Worm (Caenorhabditis elegans): ENCODE data around the gene C50F7.9.

The C50F7.9 gene

DNA sequence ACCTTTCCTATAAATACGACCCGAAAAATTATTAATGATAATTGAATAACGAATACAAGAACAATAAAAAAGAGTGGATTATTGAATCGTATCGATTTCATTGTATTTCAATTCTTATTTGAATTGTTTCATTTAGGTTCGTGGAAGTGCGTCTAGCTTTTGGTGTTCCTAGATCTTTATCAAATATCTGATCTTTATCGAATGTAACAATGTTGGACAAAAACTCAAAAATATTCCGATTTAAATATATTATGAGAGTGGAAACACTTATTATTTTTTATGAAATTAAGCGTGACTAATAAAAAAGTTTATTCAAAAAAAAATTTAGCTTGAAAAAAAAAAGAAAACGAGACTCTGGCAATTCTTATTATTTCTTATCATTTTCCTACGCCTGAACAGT, at the start of gene C50F7.9, which contains the start of gene C50F7.3:
TSS of gene C50F7.9 (minus strand) at position 101 of the 400 bp plus-strand sequence.
TSS of gene C50F7.3 (plus strand) at position 370 of the 400 bp plus-strand sequence.
- TF ChIP-seq snpc-1.2 (GFP tag; IDR thresholded peaks at IDR 0.05), result no peak
- TF ChIP-seq dmd-6 (GFP tag; IDR thresholded peaks at IDR 0.05), result no peak
- TF ChIP-seq ceh-82 (tag; optimal IDR thresholded peaks at IDR 0.05), result no peak

DNA sequence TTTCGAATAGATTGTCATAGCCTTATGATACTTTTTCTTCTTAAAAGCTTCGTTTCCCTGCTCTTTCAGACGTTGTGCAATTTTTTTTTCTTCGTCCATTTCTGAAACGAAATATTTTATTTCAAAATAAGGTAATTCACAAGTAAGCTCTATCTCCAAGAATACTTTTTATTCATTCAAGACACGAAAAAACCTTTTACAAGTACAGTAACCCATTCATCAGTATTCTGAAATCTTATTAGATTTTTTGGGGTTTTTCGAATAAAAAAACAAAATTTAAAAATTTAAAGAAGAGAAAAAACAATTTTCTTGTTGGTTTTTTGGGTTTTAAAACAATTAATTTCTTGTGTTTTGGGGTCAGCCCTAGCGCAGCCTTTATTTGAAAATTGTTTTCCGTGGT, 47.0 kb upstream of the C50F7.9 start, which contains the start of gene rpap-3:
TSS of gene rpap-3 (minus strand) at position 101 of the 400 bp plus-strand sequence.
- peak in 1 of 2 experiments; percentile 0 for TF ChIP-seq daf-16 (GFP tag; optimal IDR thresholded peaks at IDR 0.05)
- no peak for TF ChIP-seq daf-16 (tag; optimal IDR thresholded peaks at IDR 0.05)
- TF ChIP-seq nhr-11 (tag; optimal IDR thresholded peaks at IDR 0.05), result no peak

DNA sequence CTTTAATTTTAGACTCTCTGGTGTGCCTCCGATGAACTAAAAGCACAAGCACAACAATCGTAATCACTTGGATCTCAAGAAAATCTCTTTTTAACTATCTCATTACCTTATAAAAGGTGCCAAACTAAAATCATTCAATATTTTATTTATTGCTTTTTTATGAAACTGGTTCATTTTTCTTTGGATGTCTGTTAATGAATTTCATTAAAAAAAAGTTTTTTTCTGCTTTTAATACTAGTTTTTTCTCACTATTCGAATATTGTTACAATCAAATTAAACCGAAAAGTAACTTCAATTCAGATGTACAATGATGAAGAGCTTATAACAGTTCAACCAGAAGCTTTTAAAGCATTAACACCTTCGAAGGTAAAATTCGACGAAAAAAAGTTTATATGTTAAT, 43.9 kb upstream of the C50F7.9 start, which contains the start of gene swd-2.1:
TSS of gene swd-2.1 (plus strand) at position 301 of the 400 bp plus-strand sequence.
- TF ChIP-seq T26A8.4 (GFP tag; IDR thresholded peaks at IDR 0.05), result no peak

DNA sequence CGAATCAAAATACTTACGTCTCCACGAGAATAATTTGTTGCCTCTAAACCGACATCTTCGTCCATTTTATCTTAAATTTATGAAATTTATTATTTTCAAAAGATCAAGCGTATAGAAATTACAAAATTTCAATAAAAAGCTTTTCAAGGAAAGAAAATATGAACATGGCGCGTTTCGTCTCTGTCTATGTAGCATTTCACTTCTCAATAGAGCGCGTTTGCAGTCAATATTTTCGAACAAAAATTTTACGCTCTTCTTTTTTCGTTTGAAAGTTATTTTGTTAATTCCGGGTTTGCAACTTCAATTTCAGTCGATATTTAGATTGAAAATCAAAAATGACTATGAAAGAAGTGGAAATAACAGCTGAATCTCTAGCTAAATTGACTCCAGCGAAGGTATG, 42.3 kb upstream of the C50F7.9 start, which contains the start of the genes hcf-1 and swd-2.2:
TSS of gene hcf-1 (minus strand) at position 70 of the 400 bp plus-strand sequence.
TSS of gene swd-2.2 (plus strand) at position 206 of the 400 bp plus-strand sequence.
- no peak for TF ChIP-seq lin-29 (GFP tag; IDR thresholded peaks at IDR 0.05)
- TF ChIP-seq nhr-48 (tag; optimal IDR thresholded peaks at IDR 0.05), result no peak
- no peak for TF ChIP-seq nhr-10 (tag; optimal IDR thresholded peaks at IDR 0.05)
- no peak for TF ChIP-seq fkh-10 (GFP tag; optimal IDR thresholded peaks at IDR 0.05)
- TF ChIP-seq Y75B8A.6 (GFP tag; IDR thresholded peaks at IDR 0.05), result no peak
- TF ChIP-seq lin-38 (GFP tag; IDR thresholded peaks at IDR 0.05), result peak; percentile 93
- TF ChIP-seq T20F7.1 (GFP tag; optimal IDR thresholded peaks at IDR 0.05), result peak; percentile 47
- no peak for TF ChIP-seq daf-8 (GFP tag; IDR thresholded peaks at IDR 0.05)
- TF ChIP-seq pqm-1 (tag; optimal IDR thresholded peaks at IDR 0.05), result no peak
- peak; percentile 43 for TF ChIP-seq mes-2 (tag; optimal IDR thresholded peaks at IDR 0.05; ENCODE audit: poor library complexity, severe bottlenecking)
- no peak for TF ChIP-seq ZK546.5 (tag; optimal IDR thresholded peaks at IDR 0.05)
- no peak for TF ChIP-seq lin-13 (GFP tag; optimal IDR thresholded peaks at IDR 0.05)
- TF ChIP-seq nhr-28 (tag; optimal IDR thresholded peaks at IDR 0.05), result peak; percentile 22
- TF ChIP-seq dpl-1 (GFP tag; optimal IDR thresholded peaks at IDR 0.05), result peak; percentile 58
- no peak for TF ChIP-seq dve-1 (tag; optimal IDR thresholded peaks at IDR 0.05; ENCODE audit: insufficient read depth)
- peak in 1 of 2 experiments; percentile 63 for TF ChIP-seq lsy-2 (tag; optimal IDR thresholded peaks at IDR 0.05)
- TF ChIP-seq ceh-62 (tag; optimal IDR thresholded peaks at IDR 0.05), result no peak
- no peak for TF ChIP-seq ctbp-1 (GFP tag; IDR thresholded peaks at IDR 0.05)
- TF ChIP-seq aha-1 (tag), result peak; percentile 50
- TF ChIP-seq nhr-77 (tag; optimal IDR thresholded peaks at IDR 0.05), result peak; percentile 8

DNA sequence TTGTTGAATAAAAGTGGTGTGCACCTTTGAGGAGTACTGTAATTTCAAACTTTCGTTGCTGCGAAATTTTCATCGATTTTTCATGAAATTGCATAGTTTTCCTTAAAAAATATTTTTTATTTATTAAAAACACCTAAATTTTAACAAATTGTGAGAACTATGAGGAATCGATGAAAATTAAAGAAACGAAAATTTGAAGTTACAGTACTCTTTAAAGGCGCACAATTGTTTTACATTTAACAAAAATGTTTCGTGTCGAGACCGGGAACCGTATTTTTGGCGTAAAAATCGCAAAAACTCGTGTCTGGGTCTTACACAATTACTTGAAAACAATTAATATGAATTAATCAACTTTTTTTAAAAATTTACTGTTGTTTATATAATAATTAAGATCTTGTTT, 38.3 kb upstream of the C50F7.9 start, which contains the start of gene rdl-1:
TSS of gene rdl-1 (minus strand) at position 101 of the 400 bp plus-strand sequence.
- TF ChIP-seq mep-1 (tag; optimal IDR thresholded peaks at IDR 0.05) (no peak), T26A8.4 (GFP tag; IDR thresholded peaks at IDR 0.05) (no peak), T20F7.1 (GFP tag; optimal IDR thresholded peaks at IDR 0.05) (no peak), nhr-42 (GFP tag; IDR thresholded peaks at IDR 0.05) (no peak)

DNA sequence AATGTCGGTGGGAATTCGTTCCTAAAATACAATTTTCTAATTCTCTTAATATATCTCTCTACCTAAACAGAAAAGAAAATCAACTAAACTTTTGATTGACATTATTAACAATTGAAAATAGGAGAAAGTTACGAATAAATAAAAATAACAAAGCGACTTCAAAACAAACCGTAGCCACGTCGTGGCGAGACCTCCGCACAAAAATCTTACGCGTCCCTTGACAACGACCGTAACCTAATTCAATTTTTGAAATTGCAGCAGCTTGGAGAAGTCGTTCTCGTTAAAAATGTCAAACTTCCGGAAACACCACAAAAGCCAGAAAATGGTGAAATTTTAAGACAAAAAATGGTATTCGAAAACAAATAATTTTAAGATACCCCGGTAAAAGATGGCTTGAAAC, 32.5 kb upstream of the C50F7.9 start:
- TF ChIP-seq unc-62 (GFP tag; optimal IDR thresholded peaks at IDR 0.05 in 1 of 2), result peak in 1 of 2 experiments; percentile 73
- no peak for TF ChIP-seq unc-62 (tag; optimal IDR thresholded peaks at IDR 0.05)
- TF ChIP-seq snpc-1.2 (GFP tag; IDR thresholded peaks at IDR 0.05), result peak; percentile 67; the same call in 1 of the 2 replicates
- no peak for TF ChIP-seq nhr-28 (tag; optimal IDR thresholded peaks at IDR 0.05)
- TF ChIP-seq zfp-2 (tag; optimal IDR thresholded peaks at IDR 0.05), result no peak
- no peak for TF ChIP-seq dmd-9 (GFP tag; IDR thresholded peaks at IDR 0.05)
- TF ChIP-seq lin-38 (GFP tag; IDR thresholded peaks at IDR 0.05), result 0 out of 2 replicates have a peak, but pooled peaks have one; percentile 5
